Worm (Caenorhabditis elegans): Measurements from ENCODE around the gene moe-3.

The moe-3 gene

ce11 chrII:13159869-13160268, 5.7 kb downstream of the moe-3 start:
- TF ChIP-seq ztf-23 (GFP tag; IDR thresholded peaks at IDR 0.05) (no peak), ztf-29 (GFP tag; IDR thresholded peaks at IDR 0.05) (no peak), T22C8.4 (GFP tag; IDR thresholded peaks at IDR 0.05) (no peak), flt-1 (GFP tag; IDR thresholded peaks at IDR 0.05) (no peak), tab-1 (GFP tag; IDR thresholded peaks at IDR 0.05) (no peak), klf-2 (GFP tag; conservative IDR thresholded peaks at IDR 0.05) (no peak), cog-1 (tag; optimal IDR thresholded peaks at IDR 0.05) (no peak), med-1 (GFP tag; optimal IDR thresholded peaks at IDR 0.05; ENCODE audit: insufficient read depth) (no peak), ref-1 (GFP tag; conservative IDR thresholded peaks at IDR 0.05) (no peak)

- TF ChIP-seq ztf-23 (GFP tag; IDR thresholded peaks at IDR 0.05) (0 out of 2 replicates have a peak, but pooled peaks have one; percentile 23), T22C8.4 (GFP tag; IDR thresholded peaks at IDR 0.05) (0 out of 2 replicates have a peak, but pooled peaks have one; percentile 16), med-1 (GFP tag; optimal IDR thresholded peaks at IDR 0.05; ENCODE audit: insufficient read depth) (no peak)
Measured at ce11 chrII:13156971-13157370, 8.6 kb downstream of the moe-3 start, which contains the start of the genes hpr-17 and F32A11.1. TSS of gene hpr-17 (minus strand) at chrII:13157047. TSS of gene F32A11.1 (plus strand) at chrII:13157329.

- no peak for TF ChIP-seq med-1 (GFP tag; optimal IDR thresholded peaks at IDR 0.05; ENCODE audit: insufficient read depth)
- no peak for TF ChIP-seq ref-1 (GFP tag; conservative IDR thresholded peaks at IDR 0.05)
Measured at ce11 chrII:13156071-13156470, 9.5 kb downstream of the moe-3 start.

ce11 chrII:13153299-13153698, 12.2 kb downstream of the moe-3 start, which contains the start of gene spe-18:
TSS of gene spe-18 (minus strand) at chrII:13153399.
- TF ChIP-seq tab-1 (GFP tag; IDR thresholded peaks at IDR 0.05) (no peak), ztf-23 (GFP tag; IDR thresholded peaks at IDR 0.05) (no peak), cog-1 (tag; optimal IDR thresholded peaks at IDR 0.05) (no peak), ref-1 (GFP tag; conservative IDR thresholded peaks at IDR 0.05) (no peak), ztf-29 (GFP tag; IDR thresholded peaks at IDR 0.05) (no peak), med-1 (GFP tag; optimal IDR thresholded peaks at IDR 0.05; ENCODE audit: insufficient read depth) (no peak), flt-1 (GFP tag; IDR thresholded peaks at IDR 0.05) (no peak), T22C8.4 (GFP tag; IDR thresholded peaks at IDR 0.05) (no peak), klf-2 (GFP tag; conservative IDR thresholded peaks at IDR 0.05) (no peak)

ce11 chrII:13152409-13152808, 13.1 kb downstream of the moe-3 start:
- TF ChIP-seq tab-1 (GFP tag; IDR thresholded peaks at IDR 0.05) (no peak), T22C8.4 (GFP tag; IDR thresholded peaks at IDR 0.05) (no peak), ztf-23 (GFP tag; IDR thresholded peaks at IDR 0.05) (no peak), flt-1 (GFP tag; IDR thresholded peaks at IDR 0.05) (no peak), ref-1 (GFP tag; conservative IDR thresholded peaks at IDR 0.05) (no peak), klf-2 (GFP tag; conservative IDR thresholded peaks at IDR 0.05) (no peak), med-1 (GFP tag; optimal IDR thresholded peaks at IDR 0.05; ENCODE audit: insufficient read depth) (no peak), cog-1 (tag; optimal IDR thresholded peaks at IDR 0.05) (no peak), ztf-29 (GFP tag; IDR thresholded peaks at IDR 0.05) (no peak)

ce11 chrII:13149965-13150364, 15.6 kb downstream of the moe-3 start:
- no peak for TF ChIP-seq tab-1 (GFP tag; IDR thresholded peaks at IDR 0.05)
- TF ChIP-seq ztf-23 (GFP tag; IDR thresholded peaks at IDR 0.05) = no peak

ce11 chrII:13148247-13148646, 17.3 kb downstream of the moe-3 start:
- TF ChIP-seq flt-1 (GFP tag; IDR thresholded peaks at IDR 0.05) (no peak), ref-1 (GFP tag; conservative IDR thresholded peaks at IDR 0.05) (no peak), T22C8.4 (GFP tag; IDR thresholded peaks at IDR 0.05) (no peak), ztf-29 (GFP tag; IDR thresholded peaks at IDR 0.05) (no peak), med-1 (GFP tag; optimal IDR thresholded peaks at IDR 0.05; ENCODE audit: insufficient read depth) (no peak), cog-1 (tag; optimal IDR thresholded peaks at IDR 0.05) (no peak), klf-2 (GFP tag; conservative IDR thresholded peaks at IDR 0.05) (no peak), ztf-23 (GFP tag; IDR thresholded peaks at IDR 0.05) (no peak), tab-1 (GFP tag; IDR thresholded peaks at IDR 0.05) (no peak)

- TF ChIP-seq flt-1 (GFP tag; IDR thresholded peaks at IDR 0.05) = no peak
- TF ChIP-seq klf-2 (GFP tag; conservative IDR thresholded peaks at IDR 0.05) = no peak
- TF ChIP-seq T22C8.4 (GFP tag; IDR thresholded peaks at IDR 0.05) = no peak
- no peak for TF ChIP-seq cog-1 (tag; optimal IDR thresholded peaks at IDR 0.05)
- TF ChIP-seq tab-1 (GFP tag; IDR thresholded peaks at IDR 0.05) = no peak
- TF ChIP-seq ztf-29 (GFP tag; IDR thresholded peaks at IDR 0.05) = no peak
- no peak for TF ChIP-seq ref-1 (GFP tag; conservative IDR thresholded peaks at IDR 0.05)
- TF ChIP-seq med-1 (GFP tag; optimal IDR thresholded peaks at IDR 0.05; ENCODE audit: insufficient read depth) = no peak
- TF ChIP-seq ztf-23 (GFP tag; IDR thresholded peaks at IDR 0.05) = no peak
Measured at ce11 chrII:13145204-13145603, 20.3 kb downstream of the moe-3 start, which contains the start of gene mltn-1. TSS of gene mltn-1 (minus strand) at chrII:13145225.

ce11 chrII:13142372-13142771, 23.2 kb downstream of the moe-3 start:
- TF ChIP-seq flt-1 (GFP tag; IDR thresholded peaks at IDR 0.05) (no peak), ztf-23 (GFP tag; IDR thresholded peaks at IDR 0.05) (no peak), ztf-29 (GFP tag; IDR thresholded peaks at IDR 0.05) (no peak), klf-2 (GFP tag; conservative IDR thresholded peaks at IDR 0.05) (no peak), cog-1 (tag; optimal IDR thresholded peaks at IDR 0.05) (no peak), med-1 (GFP tag; optimal IDR thresholded peaks at IDR 0.05; ENCODE audit: insufficient read depth) (no peak), ref-1 (GFP tag; conservative IDR thresholded peaks at IDR 0.05) (no peak), tab-1 (GFP tag; IDR thresholded peaks at IDR 0.05) (no peak), T22C8.4 (GFP tag; IDR thresholded peaks at IDR 0.05) (no peak)

ce11 chrII:13139573-13139972, 26.0 kb downstream of the moe-3 start:
- no peak for TF ChIP-seq T22C8.4 (GFP tag; IDR thresholded peaks at IDR 0.05)
- no peak for TF ChIP-seq ztf-29 (GFP tag; IDR thresholded peaks at IDR 0.05)
- no peak for TF ChIP-seq ref-1 (GFP tag; conservative IDR thresholded peaks at IDR 0.05)
- no peak for TF ChIP-seq cog-1 (tag; optimal IDR thresholded peaks at IDR 0.05)
- no peak for TF ChIP-seq flt-1 (GFP tag; IDR thresholded peaks at IDR 0.05)
- no peak for TF ChIP-seq ztf-23 (GFP tag; IDR thresholded peaks at IDR 0.05)
- TF ChIP-seq klf-2 (GFP tag; conservative IDR thresholded peaks at IDR 0.05) = no peak
- TF ChIP-seq tab-1 (GFP tag; IDR thresholded peaks at IDR 0.05) = no peak

All from whole organism, midembryonic.